Worm (Caenorhabditis elegans) whole organism, early embryonic: ENCODE data around the gene ftt-2.

ENCODE experiments used
- B0310.2 ChIP-seq: sonication (generic microtip); optimal IDR thresholded peaks from 2 replicates; lab custom pipeline; 2016; ENCODE audit warnings: mild to moderate bottlenecking, missing genetic modification characterization, missing compliant biosample characterization
- F13C5.2 ChIP-seq: sonication (generic microtip); optimal IDR thresholded peaks from 2 replicates; lab custom pipeline; 2017; ENCODE audit warnings: mild to moderate bottlenecking, missing genetic modification characterization, inconsistent platforms, missing compliant biosample characterization
- aly-1 ChIP-seq: sonication (generic microtip); optimal IDR thresholded peaks from 2 replicates; lab custom pipeline; 2016; ENCODE audit warnings: missing genetic modification characterization, missing compliant biosample characterization
- ama-1 ChIP-seq: fragments of 150-350 bp; optimal IDR thresholded peaks from 2 replicates; lab custom pipeline; 2014
- ceh-13 ChIP-seq: fragments of 200-800 bp; sonication (Bioruptor generic); optimal IDR thresholded peaks from 2 replicates; lab custom pipeline; 2018; ENCODE audit warnings: mild to moderate bottlenecking, missing genetic modification characterization, missing compliant biosample characterization
- ceh-36 ChIP-seq: sonication (generic microtip); optimal IDR thresholded peaks from 2 replicates; lab custom pipeline; 2016; ENCODE audit warnings: missing genetic modification characterization, inconsistent platforms, missing compliant biosample characterization
- ets-7 ChIP-seq: sonication (generic microtip); optimal IDR thresholded peaks from 2 replicates; lab custom pipeline; 2016; ENCODE audit warnings: missing genotype, missing genetic modification characterization, missing compliant biosample characterization
- flt-1 ChIP-seq: fragments of 200-800 bp; sonication (Bioruptor generic); IDR thresholded peaks from 2 replicates; pipeline ENCODE4 v1.3.6; 2022; ENCODE audit warnings: missing genetic modification characterization, missing compliant biosample characterization
- hmbx-1 ChIP-seq: sonication (generic microtip); optimal IDR thresholded peaks from 2 replicates; lab custom pipeline; 2016; ENCODE audit warnings: mild to moderate bottlenecking, missing genetic modification characterization, missing compliant biosample characterization
- hmg-4 ChIP-seq: fragments of 200-800 bp; sonication (Bioruptor generic); optimal IDR thresholded peaks from 2 replicates; lab custom pipeline; 2018; ENCODE audit warnings: mild to moderate bottlenecking, missing genetic modification characterization, missing compliant biosample characterization
- hnd-1 ChIP-seq: sonication (generic microtip); optimal IDR thresholded peaks from 2 replicates; lab custom pipeline; 2016; ENCODE audit warnings: missing genetic modification characterization, missing compliant biosample characterization
- pes-1 ChIP-seq: fragments of 200-800 bp; sonication (Bioruptor generic); IDR thresholded peaks from 2 replicates; pipeline ENCODE4 v1.3.6; 2022; ENCODE audit warnings: missing genetic modification reagents, missing genetic modification characterization, missing compliant biosample characterization
- scrt-1 ChIP-seq: fragments of 200-800 bp; sonication (Bioruptor generic); IDR thresholded peaks from 2 replicates; pipeline ENCODE4 v1.3.6; 2022; ENCODE audit warnings: missing genetic modification characterization, missing compliant biosample characterization
- sea-1 ChIP-seq: fragments of 200-800 bp; sonication (Bioruptor generic); conservative IDR thresholded peaks from 2 replicates; pipeline ENCODE4 v1.3.6; 2022; ENCODE audit warnings: missing genetic modification characterization, missing compliant biosample characterization
- tbx-11 ChIP-seq: fragments of 200-800 bp; sonication (Bioruptor generic); IDR thresholded peaks from 2 replicates; pipeline ENCODE4 v1.3.6; 2022; ENCODE audit warnings: missing genetic modification characterization, missing compliant biosample characterization
- tbx-37 ChIP-seq: fragments of 200-800 bp; sonication (Bioruptor generic); conservative IDR thresholded peaks from 2 replicates; pipeline ENCODE4 v1.3.6; 2022; ENCODE audit warnings: missing genetic modification reagents, missing genetic modification characterization, missing compliant biosample characterization
- tra-4 ChIP-seq: sonication (generic microtip); optimal IDR thresholded peaks from 2 replicates; lab custom pipeline; 2017; ENCODE audit warnings: missing genetic modification characterization, missing compliant biosample characterization

The ftt-2 gene

DNA sequence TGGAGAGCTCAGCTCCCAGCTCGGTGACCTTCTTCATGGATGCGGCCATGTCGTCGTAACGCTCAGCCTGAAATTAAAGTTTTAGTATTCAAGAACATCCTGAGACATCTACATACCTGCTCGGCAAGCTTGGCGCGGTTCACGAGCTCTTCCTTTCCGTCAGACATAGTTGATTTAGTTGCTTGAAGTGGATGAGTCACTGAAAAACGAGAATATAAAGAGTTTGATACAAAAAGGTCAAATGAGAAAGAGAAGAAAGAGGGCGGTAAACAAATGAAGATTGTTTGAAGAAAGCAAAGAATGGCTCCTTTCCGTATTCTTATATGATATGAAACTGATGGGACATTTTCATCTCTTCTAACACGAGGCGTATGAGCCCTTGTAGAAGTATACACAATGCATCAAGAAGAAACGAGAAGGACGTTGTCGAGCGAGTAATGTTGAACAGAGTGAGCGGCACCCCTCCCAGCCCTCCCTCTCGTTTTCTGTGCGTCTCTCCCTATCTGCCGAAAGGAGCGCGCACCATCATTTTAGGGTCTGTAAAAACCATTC, at the start of gene ftt-2:
Gene ftt-2 (minus strand): TSS at position 206 of the 552 bp plus-strand sequence.
- TF ChIP-seq F13C5.2, result no peak
- TF ChIP-seq B0310.2 (tag; lab: Kevin White, UChicago), result no peak

DNA sequence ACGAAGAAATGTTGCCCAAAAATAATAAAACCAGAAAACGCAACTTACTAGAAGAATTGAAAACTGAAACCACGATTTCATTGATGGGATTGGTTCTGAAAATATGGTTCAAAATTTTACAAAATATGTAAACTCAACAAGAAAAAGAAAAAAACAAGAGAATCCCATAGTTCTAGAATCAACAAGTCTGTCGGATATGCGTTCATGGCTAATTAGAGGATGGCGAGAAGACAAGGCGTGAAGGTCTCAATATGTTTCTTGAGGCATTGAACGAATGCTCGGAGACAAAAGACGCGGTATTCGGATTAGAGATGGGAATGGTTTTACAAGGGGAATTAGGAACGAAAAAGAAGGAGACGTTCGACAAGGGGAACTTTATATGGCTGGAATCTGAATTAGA, 45.5 kb upstream of the ftt-2 start, which contains the start of gene cutl-11:
Gene cutl-11 (minus strand): TSS at position 101 of the 400 bp plus-strand sequence.
- TF ChIP-seq hmbx-1 (tag; lab: Kevin White, UChicago), result no peak
- TF ChIP-seq ceh-13, result no peak
- no peak for TF ChIP-seq tbx-11
- TF ChIP-seq sea-1 (GFP tag; lab: Robert Waterston, UW), result no peak
- no peak for TF ChIP-seq scrt-1 (GFP tag; lab: Robert Waterston, UW)
- no peak for TF ChIP-seq hmg-4
- no peak for TF ChIP-seq F13C5.2
- TF ChIP-seq aly-1 (tag; lab: Kevin White, UChicago), result no peak
- no peak for TF ChIP-seq ets-7 (tag; lab: Kevin White, UChicago)
- no peak for TF ChIP-seq ama-1 (lab: Kevin White, UChicago)
- no peak for TF ChIP-seq ceh-36

ce11 chrX:11647165-11647564, 41.9 kb upstream of the ftt-2 start, which contains the start of gene T04F8.8:
TSS of gene T04F8.8 (plus strand) at chrX:11647465.
- TF ChIP-seq hnd-1 (tag; lab: Kevin White, UChicago) (no peak), F13C5.2 (no peak), pes-1 (GFP tag; lab: Robert Waterston, UW) (no peak), B0310.2 (tag; lab: Kevin White, UChicago) (no peak), ceh-36 (no peak), ama-1 (lab: Kevin White, UChicago) (no peak), tra-4 (no peak), tbx-37 (no peak), aly-1 (tag; lab: Kevin White, UChicago) (no peak)

DNA sequence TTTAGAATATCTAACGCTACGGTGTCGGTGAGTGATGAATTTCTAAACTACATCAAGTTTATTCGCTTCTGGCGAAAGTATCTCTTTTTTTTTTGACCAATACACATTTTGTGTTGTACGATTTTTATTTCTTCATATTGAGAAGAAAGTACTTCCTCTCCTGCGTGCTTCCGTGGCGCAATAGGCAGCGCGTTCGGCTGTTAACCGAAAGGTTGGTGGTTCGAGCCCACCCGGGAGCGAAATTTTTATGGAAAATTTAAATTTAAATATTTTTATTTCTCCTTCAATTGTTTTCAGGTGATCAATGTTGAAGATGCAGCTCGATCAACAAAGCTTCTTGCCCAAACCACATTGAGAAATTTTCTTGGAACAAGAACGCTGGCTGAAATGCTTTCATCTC, 40.3 kb upstream of the ftt-2 start:
- 0 out of 2 replicates have a peak, but pooled peaks have one; percentile 19 for TF ChIP-seq scrt-1 (GFP tag; lab: Robert Waterston, UW)
- peak; percentile 70 for TF ChIP-seq pes-1 (GFP tag; lab: Robert Waterston, UW)
- TF ChIP-seq tra-4, result no peak
- 0 out of 2 replicates have a peak, but pooled peaks have one; percentile 23 for TF ChIP-seq tbx-37

DNA sequence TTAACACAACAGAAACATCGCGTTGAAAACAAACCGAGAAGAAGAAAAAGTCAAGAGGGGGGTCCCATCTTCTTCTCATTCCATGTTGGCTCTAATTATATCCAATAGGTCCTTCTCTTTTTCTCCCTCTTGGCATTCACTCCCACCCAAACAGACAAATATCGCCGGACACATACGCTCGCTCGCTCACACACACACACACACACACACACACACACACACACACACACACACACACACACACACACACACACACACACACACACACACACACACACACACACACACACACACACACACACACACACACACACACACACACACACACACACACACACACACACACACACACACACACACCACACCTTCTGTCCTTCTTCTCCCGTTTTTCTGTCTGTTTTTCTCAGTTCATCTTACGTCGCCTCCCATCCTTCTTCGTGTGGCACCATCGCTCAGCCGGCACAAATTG, 38.6 kb upstream of the ftt-2 start, which contains the start of gene sto-4:
Gene sto-4 (plus strand): TSS at position 360 of the 469 bp plus-strand sequence.
- TF ChIP-seq tra-4 (peak; percentile 26), F13C5.2 (peak; percentile 66), ceh-36 (peak; percentile 63), tbx-37 (0 out of 2 replicates have a peak, but pooled peaks have one; percentile 3), hmg-4 (peak; percentile 82), B0310.2 (tag; lab: Kevin White, UChicago) (peak; percentile 77), hmbx-1 (tag; lab: Kevin White, UChicago) (peak; percentile 79), ceh-13 (peak; percentile 36), hnd-1 (tag; lab: Kevin White, UChicago) (peak; percentile 30)

DNA sequence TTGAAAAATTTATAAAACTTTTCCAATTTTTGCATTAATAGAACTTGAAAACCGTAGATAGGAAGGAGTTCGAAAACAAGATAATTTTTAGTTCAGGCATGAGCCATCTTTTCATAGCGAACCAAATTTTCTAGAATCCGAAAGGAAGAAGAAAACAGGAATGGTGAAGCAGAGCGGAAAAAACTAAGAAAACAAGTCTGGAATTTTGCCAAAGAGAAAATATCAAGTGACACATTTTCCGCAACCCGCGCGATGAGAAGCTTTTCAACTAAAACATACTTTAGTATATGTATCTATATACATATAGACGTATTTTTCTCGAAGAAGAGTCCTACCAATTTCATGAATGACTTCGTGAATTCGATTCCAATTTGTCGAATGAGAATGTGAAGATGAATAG, 36.3 kb upstream of the ftt-2 start:
- TF ChIP-seq ceh-36, result no peak
- no peak for TF ChIP-seq B0310.2 (tag; lab: Kevin White, UChicago)
- TF ChIP-seq hmg-4, result no peak
- TF ChIP-seq tbx-11, result no peak

ce11 chrX:11640463-11640995, 35.3 kb upstream of the ftt-2 start:
- no peak for TF ChIP-seq sea-1 (GFP tag; lab: Robert Waterston, UW)
- TF ChIP-seq ets-7 (tag; lab: Kevin White, UChicago), result no peak
- no peak for TF ChIP-seq ceh-36
- no peak for TF ChIP-seq aly-1 (tag; lab: Kevin White, UChicago)
- TF ChIP-seq pes-1 (GFP tag; lab: Robert Waterston, UW), result no peak
- no peak for TF ChIP-seq hmbx-1 (tag; lab: Kevin White, UChicago)
- TF ChIP-seq hmg-4, result no peak
- TF ChIP-seq tbx-11, result no peak
- TF ChIP-seq F13C5.2, result no peak

DNA sequence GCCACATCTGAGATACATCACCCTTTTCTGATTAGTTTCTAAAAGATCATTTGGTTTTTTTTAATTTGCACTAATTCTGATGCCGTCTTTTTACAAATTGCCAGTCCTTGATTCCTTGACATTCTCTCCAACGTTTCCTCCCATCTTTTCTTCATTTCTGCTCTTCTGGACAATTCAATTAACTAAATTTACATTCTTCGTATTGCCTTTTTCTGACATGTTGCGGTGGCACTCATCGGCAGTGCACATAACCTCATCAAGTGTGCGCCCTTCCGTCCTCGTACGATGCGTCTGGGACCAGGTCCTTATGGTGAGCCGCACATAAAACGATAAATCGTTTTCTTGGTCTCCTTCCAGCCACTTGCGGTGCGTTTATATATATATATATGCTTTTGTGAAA, 33.8 kb upstream of the ftt-2 start:
- TF ChIP-seq ets-7 (tag; lab: Kevin White, UChicago), result no peak
- TF ChIP-seq ama-1 (lab: Kevin White, UChicago), result no peak
- no peak for TF ChIP-seq flt-1 (GFP tag; lab: Robert Waterston, UW)
- no peak for TF ChIP-seq hnd-1 (tag; lab: Kevin White, UChicago)
- TF ChIP-seq scrt-1 (GFP tag; lab: Robert Waterston, UW), result no peak
- TF ChIP-seq hmg-4, result no peak
- no peak for TF ChIP-seq ceh-36
- TF ChIP-seq pes-1 (GFP tag; lab: Robert Waterston, UW), result no peak

DNA sequence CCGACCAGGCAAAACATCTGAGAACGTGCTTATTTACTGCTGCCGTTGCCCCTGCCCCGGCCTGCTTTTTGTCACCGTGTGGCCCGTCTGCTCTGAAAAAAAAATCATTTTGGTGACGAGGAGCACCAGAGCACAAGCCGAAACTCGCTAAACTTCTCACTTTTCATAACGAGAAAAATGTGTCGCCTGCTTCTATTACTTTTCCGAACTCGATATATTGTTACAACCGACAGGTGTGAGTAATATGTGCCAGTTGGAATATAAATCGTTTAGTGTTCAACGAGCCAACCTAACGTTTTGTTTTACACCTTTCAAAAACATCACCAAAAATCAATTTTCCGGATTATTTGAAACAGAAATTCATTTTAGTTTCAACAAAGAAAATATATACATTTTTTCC, 32.5 kb upstream of the ftt-2 start:
- TF ChIP-seq flt-1 (GFP tag; lab: Robert Waterston, UW) (no peak), tbx-11 (no peak), ceh-36 (no peak), tbx-37 (no peak), tra-4 (no peak), hnd-1 (tag; lab: Kevin White, UChicago) (no peak), B0310.2 (tag; lab: Kevin White, UChicago) (no peak), ama-1 (lab: Kevin White, UChicago) (no peak), hmg-4 (no peak), F13C5.2 (no peak), ceh-13 (no peak), aly-1 (tag; lab: Kevin White, UChicago) (no peak), ets-7 (tag; lab: Kevin White, UChicago) (no peak), pes-1 (GFP tag; lab: Robert Waterston, UW) (no peak), sea-1 (GFP tag; lab: Robert Waterston, UW) (no peak), scrt-1 (GFP tag; lab: Robert Waterston, UW) (no peak), hmbx-1 (tag; lab: Kevin White, UChicago) (no peak)
